Worm (Caenorhabditis elegans): ENCODE results near the gene R05H11.2.

ce11 chrIII:6799664-6800063 is 1.6 kb downstream of the R05H11.2 start:
- TF ChIP-seq unc-86 (tag; optimal IDR thresholded peaks at IDR 0.05): no peak
- TF ChIP-seq ces-1 (GFP tag; optimal IDR thresholded peaks at IDR 0.05): no peak
- no peak for TF ChIP-seq nhr-76 (tag; optimal IDR thresholded peaks at IDR 0.05)
- TF ChIP-seq snu-23 (GFP tag; optimal IDR thresholded peaks at IDR 0.05): no peak
- no peak for TF ChIP-seq ceh-63 (GFP tag; optimal IDR thresholded peaks at IDR 0.05)
- TF ChIP-seq nhr-20 (tag; optimal IDR thresholded peaks at IDR 0.05): no peak
- TF ChIP-seq mdl-1 (tag; optimal IDR thresholded peaks at IDR 0.05): no peak
- no peak for TF ChIP-seq elt-2 (tag; optimal IDR thresholded peaks at IDR 0.05)
- no peak for TF ChIP-seq fkh-10 (GFP tag; optimal IDR thresholded peaks at IDR 0.05)
- no peak for TF ChIP-seq pag-3 (tag; optimal IDR thresholded peaks at IDR 0.05; ENCODE audit: borderline replicate concordance, insufficient read depth)
- no peak for TF ChIP-seq blmp-1 (tag; optimal IDR thresholded peaks at IDR 0.05)
- TF ChIP-seq nhr-237 (tag; optimal IDR thresholded peaks at IDR 0.05): no peak

Measured in whole organism, L1 larva.